Fruit fly (Drosophila melanogaster): Measurements from ENCODE around the gene dsx-c73A.
A peak's percentile ranks its signal among the peaks of the same experiment; 100 is the strongest.

dm6 chr3L:16385880-16386584 is 65.7 kb downstream of the dsx-c73A start, which contains the start of the genes Agpat3 and RAF2:
- TF ChIP-seq gl (tag; optimal IDR thresholded peaks at IDR 0.05) (no peak), CG17806 (tag; optimal IDR thresholded peaks at IDR 0.05) (peak; percentile 34), CG13204 (GFP tag; optimal IDR thresholded peaks at IDR 0.05) (no peak), CG4496 (GFP tag; IDR thresholded peaks at IDR 0.05) (no peak; the same call in 2 of the 3 replicates), EcR (GFP tag; optimal IDR thresholded peaks at IDR 0.05) (no peak), CG34367 (tag; optimal IDR thresholded peaks at IDR 0.05) (no peak), D1 (tag; optimal IDR thresholded peaks at IDR 0.05) (no peak), CG10348 (GFP tag; IDR thresholded peaks at IDR 0.05) (no peak), fd96Ca (GFP tag; IDR thresholded peaks at IDR 0.05) (no peak), CG8301 (tag; optimal IDR thresholded peaks at IDR 0.05) (no peak), CG8159 (tag; optimal IDR thresholded peaks at IDR 0.05) (peak; percentile 48), CG14655 (GFP tag; optimal IDR thresholded peaks at IDR 0.05) (no peak), Snoo (tag; optimal IDR thresholded peaks at IDR 0.05) (no peak)
